Worm (Caenorhabditis elegans) whole organism, late embryonic: ENCODE data around the gene Y7A5A.2.

Experiments
- C08G9.2 ChIP-seq: sonication (generic microtip); optimal IDR thresholded peaks from 2 replicates; lab custom pipeline; 2016; ENCODE audit warnings: mild to moderate bottlenecking, missing genetic modification characterization, moderate library complexity, missing compliant biosample characterization
- C38D4.7 ChIP-seq: fragments of 200-800 bp; sonication (Bioruptor generic); optimal IDR thresholded peaks from 2 replicates; lab custom pipeline; 2018; ENCODE audit warnings: mild to moderate bottlenecking, missing genetic modification characterization, moderate library complexity, missing compliant biosample characterization
- F13H6.1 ChIP-seq: sonication (generic microtip); optimal IDR thresholded peaks from 2 replicates; lab custom pipeline; 2016; ENCODE audit warnings: missing genetic modification characterization, missing compliant biosample characterization
- K09A11.1 ChIP-seq: sonication (generic microtip); optimal IDR thresholded peaks from 2 replicates; lab custom pipeline; 2017; ENCODE audit warnings: antibody characterized with exemption, mild to moderate bottlenecking, missing genetic modification characterization, missing compliant biosample characterization; ENCODE audit not compliant: insufficient read depth
- T23F11.4 ChIP-seq: fragments of 200-800 bp; sonication (Bioruptor generic); optimal IDR thresholded peaks from 2 replicates; lab custom pipeline; 2018; ENCODE audit warnings: mild to moderate bottlenecking, missing genetic modification characterization, missing compliant biosample characterization
- ama-1 ChIP-seq: fragments of 150-350 bp; optimal IDR thresholded peaks from 2 replicates; lab custom pipeline; 2014
- ceh-14 ChIP-seq: sonication (generic microtip); optimal IDR thresholded peaks from 2 replicates; lab custom pipeline; 2016; ENCODE audit warnings: missing genotype, missing genetic modification characterization, missing compliant biosample characterization
- ceh-19 ChIP-seq: fragments of 200-800 bp; sonication (Bioruptor generic); optimal IDR thresholded peaks from 2 replicates; lab custom pipeline; 2018; ENCODE audit warnings: mild to moderate bottlenecking, missing genetic modification characterization, missing compliant biosample characterization
- ceh-2 ChIP-seq: sonication (generic microtip); optimal IDR thresholded peaks from 2 replicates; lab custom pipeline; 2016; ENCODE audit warnings: missing genotype, missing genetic modification characterization, missing compliant biosample characterization
- ceh-22 ChIP-seq: sonication (generic microtip); optimal IDR thresholded peaks from 2 replicates; lab custom pipeline; 2017; ENCODE audit warnings: missing biosample characterization, missing genetic modification characterization
- ceh-24 ChIP-seq: sonication (generic microtip); optimal IDR thresholded peaks from 2 replicates; lab custom pipeline; 2016; ENCODE audit warnings: mild to moderate bottlenecking, missing genetic modification characterization, missing compliant biosample characterization
- ceh-30 ChIP-seq: fragments of 150-350 bp; optimal IDR thresholded peaks from 2 replicates; lab custom pipeline; 2014; ENCODE audit warnings: missing biosample characterization, missing genetic modification characterization
- ceh-34 ChIP-seq: sonication (generic microtip); optimal IDR thresholded peaks from 2 replicates; lab custom pipeline; 2016; ENCODE audit warnings: mild to moderate bottlenecking, missing genetic modification characterization, missing compliant biosample characterization
- ceh-6 ChIP-seq: fragments of 200-800 bp; sonication (Bioruptor generic); optimal IDR thresholded peaks from 2 replicates; lab custom pipeline; 2018; ENCODE audit warnings: mild to moderate bottlenecking, missing genetic modification characterization, missing compliant biosample characterization
- ceh-9 ChIP-seq: sonication (generic microtip); optimal IDR thresholded peaks from 2 replicates; lab custom pipeline; 2016; ENCODE audit warnings: mild to moderate bottlenecking, missing genetic modification characterization, inconsistent platforms, missing compliant biosample characterization
- dmd-4 ChIP-seq: sonication (generic microtip); optimal IDR thresholded peaks from 2 replicates; lab custom pipeline; 2016; ENCODE audit warnings: borderline replicate concordance, missing genetic modification characterization, missing compliant biosample characterization
- dve-1 ChIP-seq: sonication (generic microtip); optimal IDR thresholded peaks from 2 replicates; lab custom pipeline; 2017; ENCODE audit warnings: antibody characterized with exemption, mild to moderate bottlenecking, missing genetic modification characterization, missing compliant biosample characterization
- elt-2 ChIP-seq: sonication (generic microtip); optimal IDR thresholded peaks from 2 replicates; lab custom pipeline; 2016; ENCODE audit warnings: missing genetic modification reagents, missing genetic modification characterization, missing compliant biosample characterization
- elt-4 ChIP-seq: sonication (generic microtip); optimal IDR thresholded peaks from 2 replicates; lab custom pipeline; 2016; ENCODE audit warnings: missing genetic modification characterization, missing compliant biosample characterization
- fkh-10 ChIP-seq: fragments of 150-350 bp; optimal IDR thresholded peaks from 2 replicates; lab custom pipeline; 2014; ENCODE audit warnings: missing biosample characterization, missing genetic modification reagents, missing genetic modification characterization
- fkh-6 ChIP-seq: sonication (generic microtip); optimal IDR thresholded peaks from 2 replicates; lab custom pipeline; 2016; ENCODE audit warnings: missing genetic modification characterization, missing compliant biosample characterization
- gmeb-2 ChIP-seq: sonication (generic microtip); optimal IDR thresholded peaks from 2 replicates; lab custom pipeline; 2016; ENCODE audit warnings: missing genetic modification characterization, inconsistent platforms, missing compliant biosample characterization
- hlh-13 ChIP-seq: fragments of 200-800 bp; sonication (Bioruptor generic); optimal IDR thresholded peaks from 2 replicates; lab custom pipeline; 2018; ENCODE audit warnings: mild to moderate bottlenecking, missing genetic modification characterization, missing compliant biosample characterization
- hlh-30 ChIP-seq: sonication (generic microtip); optimal IDR thresholded peaks from 2 replicates; lab custom pipeline; 2017; ENCODE audit warnings: antibody characterized with exemption, missing genetic modification characterization, missing compliant biosample characterization; ENCODE audit not compliant: insufficient read depth
- hlh-8 ChIP-seq: sonication (generic microtip); optimal IDR thresholded peaks from 2 replicates; lab custom pipeline; 2016; ENCODE audit warnings: missing genotype, missing genetic modification characterization, missing compliant biosample characterization
- lim-6 ChIP-seq: sonication (generic microtip); optimal IDR thresholded peaks from 2 replicates; lab custom pipeline; 2016; ENCODE audit warnings: missing genetic modification characterization, missing compliant biosample characterization
- mec-3 ChIP-seq: sonication (generic microtip); optimal IDR thresholded peaks from 2 replicates; lab custom pipeline; 2016; ENCODE audit warnings: borderline replicate concordance, missing genetic modification characterization, missing compliant biosample characterization
- nhr-232 ChIP-seq: sonication (generic microtip); optimal IDR thresholded peaks from 2 replicates; lab custom pipeline; 2016; ENCODE audit warnings: missing genetic modification characterization, missing compliant biosample characterization
- npax-4 ChIP-seq: sonication (generic microtip); optimal IDR thresholded peaks from 2 replicates; lab custom pipeline; 2016; ENCODE audit warnings: missing genetic modification characterization, missing compliant biosample characterization
- odd-2 ChIP-seq: sonication (generic microtip); optimal IDR thresholded peaks from 2 replicates; lab custom pipeline; 2017; ENCODE audit warnings: antibody characterized with exemption, mild to moderate bottlenecking, missing genetic modification characterization, missing compliant biosample characterization
- pag-3 ChIP-seq: sonication (generic microtip); optimal IDR thresholded peaks from 2 replicates; lab custom pipeline; 2016; ENCODE audit warnings: missing compliant biosample characterization, missing genetic modification characterization, borderline replicate concordance
- pha-2 ChIP-seq: sonication (generic microtip); optimal IDR thresholded peaks from 2 replicates; lab custom pipeline; 2017; ENCODE audit warnings: mild to moderate bottlenecking, missing genetic modification characterization, missing compliant biosample characterization
- pros-1 ChIP-seq: fragments of 150-350 bp; optimal IDR thresholded peaks from 2 replicates; lab custom pipeline; 2014; ENCODE audit warnings: missing biosample characterization, missing genetic modification reagents, missing genetic modification characterization
- ref-2 ChIP-seq: sonication (generic microtip); optimal IDR thresholded peaks from 2 replicates; lab custom pipeline; 2016; ENCODE audit warnings: missing genetic modification characterization, missing compliant biosample characterization
- sdc-2 ChIP-seq: sonication (generic microtip); optimal IDR thresholded peaks from 2 replicates; lab custom pipeline; 2016; ENCODE audit warnings: missing genotype, missing genetic modification characterization, missing compliant biosample characterization
- tbx-7 ChIP-seq: sonication (generic microtip); optimal IDR thresholded peaks from 2 replicates; lab custom pipeline; 2016; ENCODE audit warnings: missing genotype, missing genetic modification characterization, missing compliant biosample characterization
- ttx-3 ChIP-seq: sonication (generic microtip); optimal IDR thresholded peaks from 2 replicates; lab custom pipeline; 2016; ENCODE audit warnings: missing genetic modification reagents, missing genetic modification characterization, missing compliant biosample characterization
- unc-3 ChIP-seq, 2 experiments: fragments of 200-800 bp in 1 of 2; sonication (Bioruptor generic) in 1 of 2; sonication (generic microtip) in 1 of 2; conservative IDR thresholded peaks in 1 of 2; optimal IDR thresholded peaks in 1 of 2; 2 replicates each; pipeline versions ENCODE4 v1.3.6 to Lab custom; 2016 to 2022; ENCODE audit warnings: missing compliant biosample characterization in 2 of 2, missing genetic modification characterization in 2 of 2, missing genetic modification reagents in 1 of 2
- unc-42 ChIP-seq: sonication (generic microtip); optimal IDR thresholded peaks from 2 replicates; lab custom pipeline; 2016; ENCODE audit warnings: missing genotype, missing genetic modification characterization, missing compliant biosample characterization
- unc-86 ChIP-seq: sonication (generic microtip); optimal IDR thresholded peaks from 2 replicates; lab custom pipeline; 2016; ENCODE audit warnings: missing genetic modification characterization, missing compliant biosample characterization
- zip-5 ChIP-seq: sonication (generic microtip); optimal IDR thresholded peaks from 2 replicates; lab custom pipeline; 2016; ENCODE audit warnings: missing genetic modification characterization, missing compliant biosample characterization
- ztf-16 ChIP-seq: sonication (generic microtip); optimal IDR thresholded peaks from 2 replicates; lab custom pipeline; 2017; ENCODE audit warnings: missing genetic modification characterization, missing compliant biosample characterization

Gene Y7A5A.2

ce11 chrX:15771411-15771810 lies 1.1 kb downstream of the Y7A5A.2 start, which contains the start of gene Y7A5A.1:
TSS of gene Y7A5A.1 (minus strand) at chrX:15771493.
- no peak for TF ChIP-seq C08G9.2 (tag; lab: Kevin White, UChicago)
- TF ChIP-seq ceh-2 (tag; lab: Kevin White, UChicago): no peak
- no peak for TF ChIP-seq ceh-30 (tag; lab: Kevin White, UChicago)
- TF ChIP-seq T23F11.4: no peak
- TF ChIP-seq F13H6.1: no peak
- TF ChIP-seq K09A11.1 (tag; lab: Kevin White, UChicago): no peak
- no peak for TF ChIP-seq tbx-7 (tag; lab: Kevin White, UChicago)
- TF ChIP-seq hlh-30: no peak
- TF ChIP-seq hlh-8 (tag; lab: Kevin White, UChicago): no peak
- no peak for TF ChIP-seq ceh-9
- TF ChIP-seq ceh-19 (GFP tag; lab: Kevin White, UChicago): no peak
- TF ChIP-seq pha-2 (tag; lab: Kevin White, UChicago): no peak
- TF ChIP-seq hlh-13: no peak
- no peak for TF ChIP-seq odd-2 (tag; lab: Kevin White, UChicago)

DNA sequence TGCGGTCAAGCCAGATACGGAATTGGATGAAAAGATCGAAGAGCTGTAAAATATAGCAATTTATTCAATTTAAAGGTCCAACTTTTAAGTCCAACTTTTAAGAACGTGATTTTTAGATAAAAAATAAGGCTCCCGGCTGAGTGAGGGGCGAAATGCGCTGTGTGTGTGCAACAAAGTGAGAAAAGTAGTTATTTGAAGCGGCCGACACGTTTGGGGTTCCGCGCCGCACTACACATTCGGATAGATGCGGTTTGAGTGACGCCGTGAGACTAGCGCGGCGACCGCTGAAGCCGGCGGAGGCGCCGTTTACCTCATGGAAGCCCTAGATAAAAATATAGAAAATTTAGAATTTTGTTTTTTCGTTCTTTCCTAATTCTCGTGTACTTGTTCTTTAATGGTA lies 1.7 kb downstream of the Y7A5A.2 start:
- TF ChIP-seq C38D4.7 (GFP tag; lab: Kevin White, UChicago) (no peak), ceh-14 (tag; lab: Kevin White, UChicago) (no peak), ceh-6 (GFP tag; lab: Kevin White, UChicago) (no peak), mec-3 (tag; lab: Kevin White, UChicago) (no peak), ceh-2 (tag; lab: Kevin White, UChicago) (no peak), ceh-30 (tag; lab: Kevin White, UChicago) (no peak), pha-2 (tag; lab: Kevin White, UChicago) (no peak), nhr-232 (tag; lab: Kevin White, UChicago) (no peak), F13H6.1 (no peak), elt-4 (tag; lab: Kevin White, UChicago) (no peak), elt-2 (no peak), zip-5 (tag; lab: Kevin White, UChicago) (no peak), ttx-3 (tag; lab: Kevin White, UChicago) (no peak)

DNA sequence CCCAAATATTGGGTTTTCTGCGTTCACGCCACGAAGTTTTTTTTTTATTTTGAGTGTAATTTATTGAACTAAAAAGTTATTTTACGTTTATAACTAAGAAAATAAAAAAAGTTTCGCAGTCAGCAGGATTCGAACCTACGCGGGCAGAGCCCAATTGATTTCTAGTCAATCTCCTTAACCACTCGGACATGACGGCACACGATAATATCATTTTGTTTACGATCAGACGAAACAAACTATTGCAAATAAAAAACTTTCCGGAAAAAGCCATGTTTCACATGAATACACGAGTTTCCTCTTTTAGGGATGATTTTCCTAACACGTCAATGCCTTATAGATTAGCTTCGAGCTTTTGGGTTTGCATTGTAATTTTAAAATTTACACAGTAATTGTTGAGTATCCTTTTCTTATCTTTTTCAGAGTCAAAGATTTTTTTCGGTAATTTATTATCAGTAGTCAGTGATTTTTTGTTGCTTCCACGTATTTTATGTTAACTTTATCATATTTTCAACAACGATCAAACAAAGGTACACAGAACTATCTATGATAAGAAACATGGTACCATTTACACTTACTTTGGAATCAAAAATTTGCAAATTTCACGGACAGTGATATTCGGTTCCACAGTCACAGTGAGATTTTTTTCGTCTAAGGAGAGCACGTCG lies 2.5 kb downstream of the Y7A5A.2 start:
- TF ChIP-seq tbx-7 (tag; lab: Kevin White, UChicago) (no peak), ama-1 (lab: Kevin White, UChicago) (no peak), elt-2 (peak; percentile 4), pros-1 (tag; lab: Kevin White, UChicago) (no peak)

DNA sequence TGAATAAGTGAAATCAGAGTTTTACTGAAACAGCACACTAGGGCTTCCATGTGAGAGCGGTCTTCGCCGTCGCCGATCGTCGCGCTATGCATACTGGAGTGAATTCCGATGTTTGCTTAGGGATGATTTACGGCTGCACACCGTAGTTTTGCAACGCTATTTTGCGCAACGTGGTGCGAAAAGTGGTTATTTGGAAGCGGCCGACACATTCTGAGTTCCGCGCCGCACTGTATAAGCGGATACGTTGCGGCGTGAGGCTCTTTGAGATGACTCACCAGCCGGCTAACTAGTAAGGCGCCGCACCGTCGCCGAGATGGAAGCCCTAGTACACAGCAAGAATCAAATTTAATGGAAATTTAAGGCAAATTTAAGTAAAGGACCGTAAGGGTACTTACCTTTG lies 4.0 kb downstream of the Y7A5A.2 start:
- TF ChIP-seq ceh-6 (GFP tag; lab: Kevin White, UChicago) (no peak), ceh-24 (tag; lab: Kevin White, UChicago) (no peak), elt-4 (tag; lab: Kevin White, UChicago) (no peak), fkh-10 (GFP tag; lab: Kevin White, UChicago) (no peak), ceh-34 (tag; lab: Kevin White, UChicago) (no peak), elt-2 (no peak), nhr-232 (tag; lab: Kevin White, UChicago) (no peak), ref-2 (no peak)
- TF ChIP-seq, all 69 proteins: peak for 0

ce11 chrX:15766861-15767260 lies 5.7 kb downstream of the Y7A5A.2 start:
- TF ChIP-seq unc-42 (tag; lab: Kevin White, UChicago): no peak
- TF ChIP-seq tbx-7 (tag; lab: Kevin White, UChicago): no peak
- no peak for TF ChIP-seq pag-3 (tag; lab: Kevin White, UChicago)
- TF ChIP-seq npax-4 (tag; lab: Kevin White, UChicago): no peak
- TF ChIP-seq ceh-22: no peak
- TF ChIP-seq T23F11.4: no peak
- no peak for TF ChIP-seq unc-3 (GFP tag; conservative IDR thresholded peaks at IDR 0.05; lab: Robert Waterston, UW)
- no peak for TF ChIP-seq unc-3 (tag; optimal IDR thresholded peaks at IDR 0.05; lab: Kevin White, UChicago)
- TF ChIP-seq fkh-10 (GFP tag; lab: Kevin White, UChicago): no peak
- TF ChIP-seq unc-86 (tag; lab: Kevin White, UChicago): no peak
- TF ChIP-seq dmd-4: no peak
- no peak for TF ChIP-seq lim-6 (tag; lab: Kevin White, UChicago)
- no peak for TF ChIP-seq fkh-6 (tag; lab: Kevin White, UChicago)
- no peak for TF ChIP-seq sdc-2 (tag; lab: Kevin White, UChicago)
- TF ChIP-seq ztf-16 (tag; lab: Kevin White, UChicago): no peak
- no peak for TF ChIP-seq gmeb-2 (tag; lab: Kevin White, UChicago)
- TF ChIP-seq zip-5 (tag; lab: Kevin White, UChicago): no peak
- no peak for TF ChIP-seq hlh-13
- no peak for TF ChIP-seq mec-3 (tag; lab: Kevin White, UChicago)
- no peak for TF ChIP-seq dve-1 (tag; lab: Kevin White, UChicago)
